Fruit fly (Drosophila melanogaster): ENCODE data around the gene CG1265.
A peak's percentile ranks its signal among the peaks of the same experiment; 100 is the strongest.

The CG1265 gene

DNA sequence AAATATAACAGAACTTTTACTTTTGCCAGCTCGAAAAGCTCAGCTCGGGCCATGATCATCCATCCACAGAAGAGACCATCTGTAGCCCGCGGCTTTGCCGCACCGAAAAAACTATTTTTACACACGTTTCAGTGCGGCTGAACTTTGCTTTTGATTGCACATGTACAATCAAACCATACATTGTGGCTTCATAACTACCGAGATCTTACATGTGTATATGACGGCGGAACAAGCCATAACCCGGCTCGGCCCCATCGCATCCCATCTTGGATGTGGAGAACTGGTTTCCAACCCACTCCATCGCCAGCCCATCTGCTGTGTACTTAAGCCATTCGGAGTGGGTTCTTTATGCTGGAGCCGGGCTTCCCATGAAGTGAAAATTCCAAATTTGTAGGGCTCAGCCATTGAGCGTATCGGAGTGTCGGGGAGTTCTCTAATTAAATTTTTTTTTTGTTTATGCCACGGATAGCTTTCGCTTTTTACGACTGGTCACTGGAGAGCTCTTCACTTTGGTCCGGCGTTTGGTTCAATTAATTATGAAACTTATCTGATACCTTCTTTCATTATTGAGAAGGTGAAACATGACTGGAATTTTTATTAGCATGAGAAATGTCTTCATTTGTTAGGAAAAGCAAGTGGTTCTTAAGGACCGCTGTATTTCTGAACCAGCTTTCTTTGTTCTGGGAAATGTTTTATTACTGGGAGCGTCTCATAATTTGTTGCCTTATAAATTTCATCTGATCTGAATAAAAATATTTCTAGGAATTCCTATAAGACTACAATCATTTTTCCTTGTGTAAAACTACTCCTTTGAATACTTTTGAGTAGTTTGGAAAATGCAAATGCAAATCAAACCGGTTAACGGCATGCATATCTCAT, 16.6 kb downstream of the CG1265 start (continued):
- TF ChIP-seq Ets21C (GFP tag; optimal IDR thresholded peaks at IDR 0.05) (no peak), CG3919 (GFP tag; optimal IDR thresholded peaks at IDR 0.05) (peak; percentile 46), CG32006 (GFP tag; optimal IDR thresholded peaks at IDR 0.05) (peak; percentile 72), CG6854 (GFP tag; optimal IDR thresholded peaks at IDR 0.05) (no peak), lz (GFP tag; optimal IDR thresholded peaks at IDR 0.05) (no peak), Hr4 (GFP tag; optimal IDR thresholded peaks at IDR 0.05) (no peak), CG4318 (GFP tag; optimal IDR thresholded peaks at IDR 0.05) (no peak), CG31627 (GFP tag; optimal IDR thresholded peaks at IDR 0.05) (no peak), Smox (GFP tag; optimal IDR thresholded peaks at IDR 0.05) (no peak), fd85E (GFP tag; optimal IDR thresholded peaks at IDR 0.05) (no peak), net (GFP tag; optimal IDR thresholded peaks at IDR 0.05) (no peak), CG6792 (GFP tag; optimal IDR thresholded peaks at IDR 0.05) (no peak), CG11762 (GFP tag; optimal IDR thresholded peaks at IDR 0.05; ENCODE audit: insufficient read depth) (no peak), Sox15 (GFP tag; optimal IDR thresholded peaks at IDR 0.05) (no peak), CG8119 (GFP tag; IDR thresholded peaks at IDR 0.05) (peak; percentile 45; the same call in 2 of the 3 replicates), CG15336 (GFP tag; IDR thresholded peaks at IDR 0.05) (peak; percentile 28; the same call in 1 of the 2 replicates), CG8632 (GFP tag; optimal IDR thresholded peaks at IDR 0.05) (no peak), CG9139 (GFP tag; optimal IDR thresholded peaks at IDR 0.05) (no peak), CG11902 (GFP tag; optimal IDR thresholded peaks at IDR 0.05) (no peak), Eip78C (GFP tag) (peak; percentile 73), CG8319 (GFP tag; optimal IDR thresholded peaks at IDR 0.05) (no peak)

DNA sequence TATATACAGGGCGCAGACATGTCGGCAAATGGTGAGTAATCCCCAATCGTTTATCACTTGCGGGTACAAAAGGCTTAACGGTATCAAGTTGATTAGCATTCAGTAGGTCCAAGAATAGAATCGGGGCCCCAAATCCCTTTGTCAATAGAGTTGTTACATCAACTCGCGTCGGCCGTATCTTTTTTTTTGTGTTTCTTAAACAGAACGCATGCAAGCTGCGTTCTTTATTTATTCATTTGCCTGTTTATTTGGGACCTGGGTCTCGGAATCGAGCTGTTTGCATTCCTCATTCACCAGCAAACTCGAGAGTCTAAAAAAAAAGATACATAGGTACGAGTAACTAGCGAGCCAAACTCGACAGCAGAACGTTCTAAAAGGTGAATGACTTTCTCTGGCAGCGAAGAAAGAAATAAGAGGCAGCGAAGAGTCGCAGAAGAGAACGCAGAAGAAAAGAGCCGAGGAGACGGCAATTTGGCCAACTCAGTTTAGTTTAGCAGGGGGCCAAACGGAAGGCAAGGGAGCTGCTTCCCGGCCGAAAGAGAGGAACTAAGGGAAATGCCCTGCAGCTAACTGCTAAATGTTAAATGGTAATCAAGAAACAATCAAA, 17.7 kb downstream of the CG1265 start:
- TF ChIP-seq Ets21C (GFP tag; optimal IDR thresholded peaks at IDR 0.05): no peak
- TF ChIP-seq fkh (GFP tag; optimal IDR thresholded peaks at IDR 0.05): peak; percentile 81

dm6 chr3L:4277796-4278195, 23.2 kb downstream of the CG1265 start, which contains the start of gene Ctl1:
TSS of gene Ctl1 (plus strand) at chr3L:4277962.
- TF ChIP-seq OdsH (GFP tag; optimal IDR thresholded peaks at IDR 0.05) (no peak), dac (GFP tag; optimal IDR thresholded peaks at IDR 0.05) (no peak), Sox15 (GFP tag; optimal IDR thresholded peaks at IDR 0.05) (no peak), CG11902 (GFP tag; optimal IDR thresholded peaks at IDR 0.05) (no peak), CG10631 (GFP tag; optimal IDR thresholded peaks at IDR 0.05) (no peak), dsx (GFP tag; optimal IDR thresholded peaks at IDR 0.05; ENCODE audit: poor library complexity, severe bottlenecking) (no peak)

DNA sequence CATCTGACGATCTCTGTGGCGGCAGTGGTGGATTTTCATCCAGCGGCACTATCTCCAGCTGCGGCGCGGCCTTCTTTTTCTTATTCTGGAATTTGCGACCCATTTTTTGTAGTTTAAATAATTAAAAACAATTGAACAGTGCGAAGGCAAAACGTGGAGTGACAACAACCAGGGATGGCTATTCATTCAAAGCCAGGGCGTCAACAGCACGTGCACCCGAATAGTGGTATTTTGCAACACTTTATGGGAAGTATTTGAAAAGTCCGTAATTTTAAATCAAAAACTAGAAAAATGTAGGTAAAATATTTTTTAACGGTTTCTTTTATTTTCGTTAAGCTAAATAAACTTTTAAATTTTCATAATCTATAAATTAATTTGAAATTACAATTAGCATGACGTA, 28.1 kb downstream of the CG1265 start, which contains the start of gene CG11583:
CG11583 (minus strand) TSS at position 191 of the 400 bp plus-strand sequence.
- TF ChIP-seq eg (GFP tag; IDR thresholded peaks at IDR 0.05) (no peak), OdsH (GFP tag; optimal IDR thresholded peaks at IDR 0.05) (no peak), CG10631 (GFP tag; optimal IDR thresholded peaks at IDR 0.05) (no peak), esn (GFP tag; optimal IDR thresholded peaks at IDR 0.05) (peak; percentile 49), lz (GFP tag; optimal IDR thresholded peaks at IDR 0.05) (no peak), Eip78C (GFP tag) (no peak), dac (GFP tag; optimal IDR thresholded peaks at IDR 0.05) (no peak), CG8319 (GFP tag; optimal IDR thresholded peaks at IDR 0.05) (no peak), CG1621 (tag; optimal IDR thresholded peaks at IDR 0.05) (peak; percentile 82), achi (GFP tag; optimal IDR thresholded peaks at IDR 0.05) (no peak), Hr38 (GFP tag; optimal IDR thresholded peaks at IDR 0.05) (no peak), Ets21C (GFP tag; optimal IDR thresholded peaks at IDR 0.05) (no peak), CG11294 (GFP tag; IDR thresholded peaks at IDR 0.05) (no peak)

Data from whole organism, prepupa.